Fruit fly (Drosophila melanogaster) whole organism: Measurements from ENCODE around the gene salr.

ENCODE experiments used
- psq ChIP-seq: fragments of >200 bp; optimal IDR thresholded peaks from 2 replicates; lab custom pipeline; 2017
- usp ChIP-seq: fragments of >200 bp; optimal IDR thresholded peaks from 2 replicates; lab custom pipeline; 2017; ENCODE audit warnings: missing biosample characterization, missing genetic modification characterization, mixed read lengths

dm6 chr2L:11317655-11318278 is 40.9 kb upstream of the salr start:
- TF ChIP-seq psq (lab: Kevin White, UChicago): no peak
- no peak for TF ChIP-seq usp
